Worm (Caenorhabditis elegans): ENCODE measurements around the gene rsef-1.

DNA sequence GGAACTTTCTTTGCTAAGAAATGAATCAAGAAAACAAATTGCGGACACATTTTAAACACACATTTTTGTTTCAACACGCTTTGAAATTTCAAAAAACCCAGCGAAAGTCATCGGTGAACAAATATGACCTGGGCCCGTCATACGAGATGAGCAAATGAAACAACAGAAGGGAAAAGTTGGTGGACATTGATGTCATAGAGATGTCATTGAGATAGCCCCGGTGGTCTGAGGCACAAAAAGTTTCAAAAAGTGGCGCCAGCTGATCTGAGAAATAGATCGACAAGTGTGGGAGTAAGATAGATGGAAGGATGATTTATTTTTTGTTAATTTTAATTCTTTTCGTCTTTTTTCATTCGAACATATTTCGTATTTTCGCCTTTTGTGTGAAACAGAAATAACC lies 10.5 kb downstream of the rsef-1 start:
- no peak for TF ChIP-seq ceh-83 (GFP tag; optimal IDR thresholded peaks at IDR 0.05)
- TF ChIP-seq nhr-12 (tag; optimal IDR thresholded peaks at IDR 0.05): no peak
- TF ChIP-seq mep-1 (tag; optimal IDR thresholded peaks at IDR 0.05): no peak

Measured in whole organism, mixed stage, embryonic.